Worm (Caenorhabditis elegans): ENCODE measurements around the gene rbm-34.
A peak's percentile ranks its signal among the peaks of the same experiment; 100 is the strongest.

rbm-34 gene

DNA sequence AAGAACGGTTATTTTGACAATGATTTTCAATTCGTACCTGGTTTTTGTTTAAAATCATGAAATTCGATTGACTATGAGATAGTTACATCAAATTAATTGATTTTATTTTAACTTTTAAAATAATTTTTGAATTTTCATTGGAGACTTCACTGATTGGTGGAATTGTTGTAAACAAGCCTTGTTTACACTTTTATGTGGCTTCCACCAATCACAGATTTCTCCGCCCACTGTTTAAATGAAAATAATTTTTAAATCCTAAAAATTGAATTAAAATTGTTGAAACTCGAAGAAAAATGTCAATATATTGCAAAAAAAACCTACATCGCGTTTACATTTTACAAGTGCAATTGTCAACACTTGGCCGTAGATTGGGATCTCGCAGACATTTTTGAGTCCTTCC, 35.3 kb downstream of the rbm-34 start:
- TF ChIP-seq F13C5.2 (tag; optimal IDR thresholded peaks at IDR 0.05) (no peak), ceh-36 (tag; optimal IDR thresholded peaks at IDR 0.05) (no peak)

ce11 chrIV:12121076-12121475, 35.9 kb downstream of the rbm-34 start, which contains the start of the genes ddb-1 and M18.6:
TSS of gene ddb-1 (minus strand) at chrIV:12121165.
TSS of gene M18.6 (plus strand) at chrIV:12121310.
- TF ChIP-seq tbx-37 (GFP tag; conservative IDR thresholded peaks at IDR 0.05) (no peak), ceh-36 (tag; optimal IDR thresholded peaks at IDR 0.05) (no peak), tbx-11 (GFP tag; IDR thresholded peaks at IDR 0.05) (no peak), hmbx-1 (tag; optimal IDR thresholded peaks at IDR 0.05) (no peak), ets-7 (tag; optimal IDR thresholded peaks at IDR 0.05) (no peak), flt-1 (GFP tag; IDR thresholded peaks at IDR 0.05) (no peak), hmg-4 (GFP tag; optimal IDR thresholded peaks at IDR 0.05) (no peak)

ce11 chrIV:12122874-12123664, 37.8 kb downstream of the rbm-34 start, which contains the start of gene aly-3:
TSS of gene aly-3 (plus strand) at chrIV:12123282.
- TF ChIP-seq pes-1 (GFP tag; IDR thresholded peaks at IDR 0.05) (no peak), ama-1 (optimal IDR thresholded peaks at IDR 0.05) (no peak), flt-1 (GFP tag; IDR thresholded peaks at IDR 0.05) (no peak), B0310.2 (tag; optimal IDR thresholded peaks at IDR 0.05) (no peak), F13C5.2 (tag; optimal IDR thresholded peaks at IDR 0.05) (peak; percentile 19), hmbx-1 (tag; optimal IDR thresholded peaks at IDR 0.05) (no peak), tbx-37 (GFP tag; conservative IDR thresholded peaks at IDR 0.05) (no peak)

- TF ChIP-seq tbx-11 (GFP tag; IDR thresholded peaks at IDR 0.05): no peak
- TF ChIP-seq ceh-13 (GFP tag; optimal IDR thresholded peaks at IDR 0.05): no peak
- no peak for TF ChIP-seq hmg-4 (GFP tag; optimal IDR thresholded peaks at IDR 0.05)
- TF ChIP-seq sea-1 (GFP tag; conservative IDR thresholded peaks at IDR 0.05): no peak
- no peak for TF ChIP-seq hnd-1 (tag; optimal IDR thresholded peaks at IDR 0.05)
- no peak for TF ChIP-seq scrt-1 (GFP tag; IDR thresholded peaks at IDR 0.05)
- no peak for TF ChIP-seq tbx-37 (GFP tag; conservative IDR thresholded peaks at IDR 0.05)
- TF ChIP-seq ama-1 (optimal IDR thresholded peaks at IDR 0.05): no peak
- TF ChIP-seq B0310.2 (tag; optimal IDR thresholded peaks at IDR 0.05): no peak
- TF ChIP-seq tra-4 (tag; optimal IDR thresholded peaks at IDR 0.05): no peak
- TF ChIP-seq hmbx-1 (tag; optimal IDR thresholded peaks at IDR 0.05): no peak
- TF ChIP-seq F13C5.2 (tag; optimal IDR thresholded peaks at IDR 0.05): no peak
- no peak for TF ChIP-seq flt-1 (GFP tag; IDR thresholded peaks at IDR 0.05)
- no peak for TF ChIP-seq ceh-36 (tag; optimal IDR thresholded peaks at IDR 0.05)
- TF ChIP-seq pes-1 (GFP tag; IDR thresholded peaks at IDR 0.05): no peak
- TF ChIP-seq aly-1 (tag; optimal IDR thresholded peaks at IDR 0.05): no peak
- TF ChIP-seq ets-7 (tag; optimal IDR thresholded peaks at IDR 0.05): no peak
Observed at ce11 chrIV:12124314-12125084, 39.3 kb downstream of the rbm-34 start, which contains the start of gene dhhc-6. TSS of gene dhhc-6 (plus strand) at chrIV:12124952.

ce11 chrIV:12126740-12127472, 41.7 kb downstream of the rbm-34 start:
- TF ChIP-seq sea-1 (GFP tag; conservative IDR thresholded peaks at IDR 0.05) (no peak), ceh-13 (GFP tag; optimal IDR thresholded peaks at IDR 0.05) (no peak), hmbx-1 (tag; optimal IDR thresholded peaks at IDR 0.05) (no peak), pes-1 (GFP tag; IDR thresholded peaks at IDR 0.05) (no peak), F13C5.2 (tag; optimal IDR thresholded peaks at IDR 0.05) (no peak), B0310.2 (tag; optimal IDR thresholded peaks at IDR 0.05) (no peak), hmg-4 (GFP tag; optimal IDR thresholded peaks at IDR 0.05) (no peak), ama-1 (optimal IDR thresholded peaks at IDR 0.05) (no peak), ets-7 (tag; optimal IDR thresholded peaks at IDR 0.05) (no peak), tbx-11 (GFP tag; IDR thresholded peaks at IDR 0.05) (no peak), aly-1 (tag; optimal IDR thresholded peaks at IDR 0.05) (no peak), scrt-1 (GFP tag; IDR thresholded peaks at IDR 0.05) (no peak), hnd-1 (tag; optimal IDR thresholded peaks at IDR 0.05) (no peak), ceh-36 (tag; optimal IDR thresholded peaks at IDR 0.05) (no peak)

DNA sequence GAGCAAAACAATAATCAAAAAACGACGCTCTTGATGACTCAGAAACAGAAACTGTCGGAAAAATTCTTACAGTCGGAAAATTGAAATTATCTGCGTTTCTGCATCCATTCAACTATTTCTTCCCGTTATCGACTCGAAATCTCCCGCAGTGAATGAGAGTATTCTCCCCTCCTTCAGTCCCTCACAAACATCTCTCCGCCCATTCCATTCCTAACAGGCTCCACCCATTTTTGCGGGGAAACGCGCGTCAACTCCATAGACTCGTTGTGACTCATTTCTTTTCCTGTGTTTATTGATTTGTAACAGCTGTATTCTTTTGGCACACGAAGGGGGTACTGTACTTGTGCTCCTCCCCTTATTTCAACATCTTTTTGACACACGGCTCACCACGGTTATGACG, 42.6 kb downstream of the rbm-34 start:
- TF ChIP-seq hmg-4 (GFP tag; optimal IDR thresholded peaks at IDR 0.05) (no peak), ets-7 (tag; optimal IDR thresholded peaks at IDR 0.05) (no peak), ama-1 (optimal IDR thresholded peaks at IDR 0.05) (no peak), F13C5.2 (tag; optimal IDR thresholded peaks at IDR 0.05) (no peak), flt-1 (GFP tag; IDR thresholded peaks at IDR 0.05) (no peak), sea-1 (GFP tag; conservative IDR thresholded peaks at IDR 0.05) (no peak), ceh-36 (tag; optimal IDR thresholded peaks at IDR 0.05) (no peak), aly-1 (tag; optimal IDR thresholded peaks at IDR 0.05) (no peak), B0310.2 (tag; optimal IDR thresholded peaks at IDR 0.05) (no peak), pes-1 (GFP tag; IDR thresholded peaks at IDR 0.05) (no peak), tbx-37 (GFP tag; conservative IDR thresholded peaks at IDR 0.05) (no peak), hnd-1 (tag; optimal IDR thresholded peaks at IDR 0.05) (no peak), tra-4 (tag; optimal IDR thresholded peaks at IDR 0.05) (no peak), scrt-1 (GFP tag; IDR thresholded peaks at IDR 0.05) (no peak), tbx-11 (GFP tag; IDR thresholded peaks at IDR 0.05) (no peak), hmbx-1 (tag; optimal IDR thresholded peaks at IDR 0.05) (no peak), ceh-13 (GFP tag; optimal IDR thresholded peaks at IDR 0.05) (no peak)

ce11 chrIV:12128708-12129107, 43.5 kb downstream of the rbm-34 start:
- TF ChIP-seq flt-1 (GFP tag; IDR thresholded peaks at IDR 0.05): no peak
- no peak for TF ChIP-seq tra-4 (tag; optimal IDR thresholded peaks at IDR 0.05)
- no peak for TF ChIP-seq ceh-36 (tag; optimal IDR thresholded peaks at IDR 0.05)
- no peak for TF ChIP-seq tbx-11 (GFP tag; IDR thresholded peaks at IDR 0.05)
- no peak for TF ChIP-seq ama-1 (optimal IDR thresholded peaks at IDR 0.05)

All from whole organism, early embryonic.